Worm (Caenorhabditis elegans): Measurements from ENCODE around the gene srbc-58.

ce11 chrV:814716-815115, 39.9 kb downstream of the srbc-58 start, which contains the start of gene R13D11.3:
- TF ChIP-seq scrt-1 (GFP tag; IDR thresholded peaks at IDR 0.05): no peak
- no peak for TF ChIP-seq ets-7 (tag; optimal IDR thresholded peaks at IDR 0.05)
- TF ChIP-seq ceh-36 (tag; optimal IDR thresholded peaks at IDR 0.05): no peak
- TF ChIP-seq B0310.2 (tag; optimal IDR thresholded peaks at IDR 0.05): no peak
- no peak for TF ChIP-seq flt-1 (GFP tag; IDR thresholded peaks at IDR 0.05)
- TF ChIP-seq ama-1 (optimal IDR thresholded peaks at IDR 0.05): no peak
- no peak for TF ChIP-seq tbx-11 (GFP tag; IDR thresholded peaks at IDR 0.05)
- TF ChIP-seq hmbx-1 (tag; optimal IDR thresholded peaks at IDR 0.05): no peak
- TF ChIP-seq sea-1 (GFP tag; conservative IDR thresholded peaks at IDR 0.05): no peak
- TF ChIP-seq F13C5.2 (tag; optimal IDR thresholded peaks at IDR 0.05): no peak
- TF ChIP-seq tbx-37 (GFP tag; conservative IDR thresholded peaks at IDR 0.05): no peak
- no peak for TF ChIP-seq hmg-4 (GFP tag; optimal IDR thresholded peaks at IDR 0.05)
- no peak for TF ChIP-seq aly-1 (tag; optimal IDR thresholded peaks at IDR 0.05)
- no peak for TF ChIP-seq pes-1 (GFP tag; IDR thresholded peaks at IDR 0.05)
